Worm (Caenorhabditis elegans) whole organism, L2 larva: ENCODE measurements around the gene R02F11.2.
"Not testable (repeated sequence)": the region's sequence is repeated elsewhere in the genome, so short reads cannot be mapped to it uniquely, and the experiment has no call there.

Experiments
- R02D3.7 ChIP-seq: fragments of 150-350 bp; optimal IDR thresholded peaks from 2 replicates; lab custom pipeline; 2014; ENCODE audit warnings: missing biosample characterization, missing genetic modification characterization
- Y55F3AM.14 ChIP-seq: fragments of 200-800 bp; sonication (Bioruptor generic); optimal IDR thresholded peaks from 2 replicates; lab custom pipeline; 2018; ENCODE audit warnings: mild to moderate bottlenecking, missing genetic modification characterization, missing compliant biosample characterization
- ZK546.5 ChIP-seq: sonication (generic microtip); optimal IDR thresholded peaks from 2 replicates; lab custom pipeline; 2017; ENCODE audit warnings: missing biosample characterization, missing genetic modification characterization
- ama-1 ChIP-seq: fragments of 150-350 bp; optimal IDR thresholded peaks from 2 replicates; lab custom pipeline; 2018; ENCODE audit warnings: inconsistent platforms
- blmp-1 ChIP-seq: sonication (generic microtip); optimal IDR thresholded peaks from 2 replicates; lab custom pipeline; 2017; ENCODE audit warnings: missing genetic modification characterization, mild to moderate bottlenecking, missing compliant biosample characterization, antibody characterized with exemption, moderate library complexity; ENCODE audit not compliant: insufficient read depth
- ceh-82 ChIP-seq: fragments of 150-350 bp; optimal IDR thresholded peaks from 2 replicates; lab custom pipeline; 2014; ENCODE audit warnings: missing biosample characterization, missing genetic modification characterization
- crh-2 ChIP-seq: sonication (generic microtip); optimal IDR thresholded peaks from 2 replicates; lab custom pipeline; 2017; ENCODE audit warnings: missing biosample characterization, missing genetic modification characterization
- dmd-4 ChIP-seq: sonication (generic microtip); optimal IDR thresholded peaks from 2 replicates; lab custom pipeline; 2017; ENCODE audit warnings: missing biosample characterization, missing genetic modification characterization
- egl-27 ChIP-seq: sonication (generic microtip); optimal IDR thresholded peaks from 3 replicates; lab custom pipeline; 2017; ENCODE audit warnings: missing biosample characterization, missing genetic modification reagents, missing genetic modification characterization
- elt-1 ChIP-seq: fragments of 150-350 bp; optimal IDR thresholded peaks from 2 replicates; lab custom pipeline; 2014; ENCODE audit warnings: missing biosample characterization, missing genetic modification characterization
- elt-3 ChIP-seq: sonication (generic microtip); optimal IDR thresholded peaks from 2 replicates; lab custom pipeline; 2017; ENCODE audit warnings: missing biosample characterization, missing genetic modification characterization
- fos-1 ChIP-seq: fragments of 150-350 bp; optimal IDR thresholded peaks from 2 replicates; lab custom pipeline; 2014; ENCODE audit warnings: missing biosample characterization, missing genetic modification characterization
- gmeb-1 ChIP-seq: fragments of 150-350 bp; optimal IDR thresholded peaks from 2 replicates; lab custom pipeline; 2014; ENCODE audit warnings: missing biosample characterization, missing genetic modification characterization
- lin-11 ChIP-seq: fragments of 150-350 bp; sonication (generic microtip); optimal IDR thresholded peaks from 2 replicates; lab custom pipeline; 2014; ENCODE audit warnings: missing biosample characterization, missing genetic modification characterization, inconsistent platforms, mixed read lengths
- lin-13 ChIP-seq: fragments of 150-350 bp; optimal IDR thresholded peaks from 2 replicates; lab custom pipeline; 2014; ENCODE audit warnings: missing biosample characterization, missing genetic modification reagents, missing genetic modification characterization
- lin-39 ChIP-seq: fragments of 150-350 bp; optimal IDR thresholded peaks from 2 replicates; lab custom pipeline; 2014; ENCODE audit warnings: missing biosample characterization, missing genetic modification reagents, missing genetic modification characterization
- lsy-2 ChIP-seq, 2 experiments: fragments of 150-350 bp in 1 of 2; sonication (generic microtip) in 1 of 2; optimal IDR thresholded peaks; 2 replicates each; lab custom pipeline; 2014 to 2017; ENCODE audit warnings: missing biosample characterization in 2 of 2, missing genetic modification characterization in 2 of 2
- mdl-1 ChIP-seq, 2 experiments: fragments of 150-350 bp in 1 of 2; sonication (generic microtip) in 1 of 2; optimal IDR thresholded peaks; 2 replicates each; lab custom pipeline; 2017; ENCODE audit warnings: missing biosample characterization in 2 of 2, missing genetic modification characterization in 2 of 2
- nhr-10 ChIP-seq: sonication (generic microtip); optimal IDR thresholded peaks from 2 replicates; lab custom pipeline; 2017; ENCODE audit warnings: missing biosample characterization, missing genetic modification characterization
- nhr-11 ChIP-seq: fragments of 150-350 bp; optimal IDR thresholded peaks from 2 replicates; lab custom pipeline; 2014; ENCODE audit warnings: missing biosample characterization, missing genetic modification characterization
- nhr-129 ChIP-seq: fragments of 150-350 bp; optimal IDR thresholded peaks from 2 replicates; lab custom pipeline; 2014; ENCODE audit warnings: missing biosample characterization, missing genetic modification characterization
- nhr-23 ChIP-seq: fragments of 150-350 bp; optimal IDR thresholded peaks from 2 replicates; lab custom pipeline; 2014; ENCODE audit warnings: missing biosample characterization, missing genetic modification reagents, missing genetic modification characterization
- nhr-237 ChIP-seq: fragments of 150-350 bp; optimal IDR thresholded peaks from 2 replicates; lab custom pipeline; 2014; ENCODE audit warnings: missing biosample characterization, missing genetic modification characterization
- nhr-6 ChIP-seq: fragments of 150-350 bp; optimal IDR thresholded peaks from 2 replicates; lab custom pipeline; 2014; ENCODE audit warnings: missing biosample characterization, missing genetic modification characterization
- peb-1 ChIP-seq: fragments of 150-350 bp; optimal IDR thresholded peaks from 2 replicates; lab custom pipeline; 2014; ENCODE audit warnings: missing biosample characterization, missing genetic modification characterization
- sem-4 ChIP-seq: fragments of 150-350 bp; optimal IDR thresholded peaks from 2 replicates; lab custom pipeline; 2014; ENCODE audit warnings: missing biosample characterization, missing genetic modification reagents, missing genetic modification characterization
- skn-1 ChIP-seq: sonication (generic microtip); optimal IDR thresholded peaks from 2 replicates; lab custom pipeline; 2017; ENCODE audit warnings: missing biosample characterization, missing genetic modification characterization
- sma-9 ChIP-seq, 2 experiments: fragments of 150-350 bp in 1 of 2; sonication (generic microtip) in 1 of 2; optimal IDR thresholded peaks; 2 replicates each; lab custom pipeline; 2014 to 2016; ENCODE audit warnings: missing genetic modification characterization in 2 of 2, mild to moderate bottlenecking in 1 of 2, missing biosample characterization in 1 of 2, missing compliant biosample characterization in 1 of 2, missing genetic modification reagents in 1 of 2, moderate library complexity in 1 of 2
- snpc-4 ChIP-seq: fragments of 150-350 bp; optimal IDR thresholded peaks from 2 replicates; lab custom pipeline; 2014; ENCODE audit warnings: missing biosample characterization, missing genetic modification characterization
- unc-55 ChIP-seq: fragments of 150-350 bp; sonication (generic microtip); optimal IDR thresholded peaks from 3 replicates; lab custom pipeline; 2014; ENCODE audit warnings: missing biosample characterization, missing genetic modification reagents, missing genetic modification characterization
- unc-62 ChIP-seq: fragments of 150-350 bp; optimal IDR thresholded peaks from 2 replicates; lab custom pipeline; 2014; ENCODE audit warnings: missing biosample characterization, missing genetic modification reagents, missing genetic modification characterization
- zag-1 ChIP-seq: fragments of 150-350 bp; optimal IDR thresholded peaks from 2 replicates; lab custom pipeline; 2014; ENCODE audit warnings: missing biosample characterization, missing genetic modification characterization
- ztf-1 ChIP-seq: fragments of 200-800 bp; sonication (Bioruptor generic); conservative IDR thresholded peaks from 2 replicates; pipeline ENCODE4 v1.3.6; 2022; ENCODE audit warnings: missing genetic modification characterization, missing compliant biosample characterization
- ztf-11 ChIP-seq: sonication (generic microtip); optimal IDR thresholded peaks from 2 replicates; lab custom pipeline; 2017; ENCODE audit warnings: missing biosample characterization, missing genetic modification characterization
- ztf-4 ChIP-seq: fragments of 150-350 bp; optimal IDR thresholded peaks from 2 replicates; lab custom pipeline; 2014; ENCODE audit warnings: missing biosample characterization, missing genetic modification characterization

Gene R02F11.2

DNA sequence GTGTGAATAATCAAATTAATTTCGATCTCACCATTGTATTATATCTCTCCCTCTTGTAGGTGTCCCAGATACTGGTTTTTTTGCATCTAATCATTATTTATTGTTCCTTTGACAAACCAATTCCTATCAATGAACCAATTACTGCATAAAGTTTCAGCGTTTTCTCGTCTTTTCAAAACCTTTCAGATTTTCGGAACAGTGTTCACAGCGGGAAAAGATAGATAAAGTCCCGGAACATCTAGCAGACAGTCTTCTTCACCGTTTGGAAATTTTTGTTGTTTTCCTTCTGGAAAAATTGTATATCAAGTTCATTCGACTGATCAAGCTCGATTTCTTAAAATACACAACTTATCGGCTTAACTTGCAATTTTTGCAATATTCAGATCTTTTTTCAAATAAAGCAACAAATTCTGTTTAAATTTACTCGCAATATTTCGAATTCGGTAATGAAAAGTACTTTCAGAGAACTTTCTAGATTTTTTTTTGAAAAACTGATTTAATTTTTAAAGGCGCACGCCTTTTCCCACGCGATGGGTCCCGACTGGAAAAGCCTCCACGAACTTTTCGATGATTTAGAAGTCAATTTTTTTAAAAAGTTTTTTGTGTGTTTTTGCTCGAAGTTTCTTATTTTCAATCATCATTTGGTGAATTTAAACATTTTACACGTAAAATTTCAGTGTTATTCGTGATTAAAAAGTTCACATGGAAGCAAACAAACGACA lies 38.9 kb upstream of the R02F11.2 start, which contains the start of gene pgl-3:
pgl-3 (plus strand) TSS at position 672 of the 722 bp plus-strand sequence.
- no peak for TF ChIP-seq lin-39 (tag; lab: Kevin White, UChicago)

- TF ChIP-seq snpc-4 (tag; lab: Kevin White, UChicago) = no peak
- TF ChIP-seq, all 48 proteins: peak for 0
Observed at ce11 chrV:4758019-4758418, 36.4 kb upstream of the R02F11.2 start.

ce11 chrV:4758540-4758939 lies 35.9 kb upstream of the R02F11.2 start:
- TF ChIP-seq lin-39 (tag; lab: Kevin White, UChicago) (no peak), nhr-10 (tag; lab: Kevin White, UChicago) (no peak), crh-2 (no peak), elt-1 (tag; lab: Kevin White, UChicago) (no peak), ztf-4 (tag; lab: Kevin White, UChicago) (no peak), sem-4 (tag; lab: Kevin White, UChicago) (no peak), lin-11 (tag; lab: Kevin White, UChicago) (no peak), nhr-237 (no peak), mdl-1 (tag; optimal IDR thresholded peaks at IDR 0.05; lab: Kevin White, UChicago) (no peak), ZK546.5 (tag; lab: Kevin White, UChicago) (no peak), lsy-2 (tag; optimal IDR thresholded peaks at IDR 0.05; lab: Kevin White, UChicago) (no peak), ceh-82 (no peak), nhr-6 (tag; lab: Kevin White, UChicago) (no peak), nhr-23 (no peak), nhr-129 (no peak), unc-62 (GFP tag; lab: Kevin White, UChicago) (no peak), gmeb-1 (tag; lab: Kevin White, UChicago) (no peak), elt-3 (tag; lab: Kevin White, UChicago) (no peak), skn-1 (tag; lab: Kevin White, UChicago) (no peak), unc-55 (no peak)

- not testable (repeated sequence) for TF ChIP-seq nhr-129; ztf-4 (tag; lab: Kevin White, UChicago); Y55F3AM.14 (GFP tag; lab: Kevin White, UChicago)
Observed at ce11 chrV:4760674-4761073, 33.7 kb upstream of the R02F11.2 start, which contains the start of gene bgnt-1.4. Gene bgnt-1.4 (plus strand): TSS chrV:4760974.

DNA sequence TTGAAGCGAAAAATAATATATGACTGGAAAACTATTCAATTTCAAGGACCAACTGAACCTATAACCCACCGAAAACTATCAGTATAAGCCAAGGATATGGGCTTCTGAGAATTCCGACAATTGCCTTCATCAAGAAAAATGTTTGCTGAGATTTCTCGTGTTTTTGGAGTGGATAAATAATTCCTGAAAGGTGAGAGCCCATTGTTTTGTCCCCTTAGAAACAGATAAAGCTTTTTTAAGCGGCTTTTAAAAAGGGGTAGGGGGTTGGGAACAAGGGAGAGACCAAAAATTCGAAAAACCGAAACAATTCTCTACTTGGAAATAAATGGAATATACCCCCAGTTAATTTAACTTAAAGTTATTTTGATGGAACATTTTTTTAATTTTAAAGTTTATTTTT lies 27.9 kb upstream of the R02F11.2 start, which contains the start of gene C18G1.8:
C18G1.8 (minus strand) TSS at position 101 of the 400 bp plus-strand sequence.
- no peak for TF ChIP-seq ZK546.5 (tag; lab: Kevin White, UChicago)
- TF ChIP-seq blmp-1 (tag; lab: Kevin White, UChicago) = no peak
- TF ChIP-seq sem-4 (tag; lab: Kevin White, UChicago) = no peak
- no peak for TF ChIP-seq zag-1
- TF ChIP-seq mdl-1 (tag; optimal IDR thresholded peaks at IDR 0.05; lab: Kevin White, UChicago) = no peak
- TF ChIP-seq nhr-11 (tag; lab: Kevin White, UChicago) = no peak
- no peak for TF ChIP-seq egl-27
- TF ChIP-seq elt-3 (tag; lab: Kevin White, UChicago) = no peak
- TF ChIP-seq R02D3.7 = no peak
- TF ChIP-seq nhr-6 (tag; lab: Kevin White, UChicago) = no peak
- TF ChIP-seq nhr-23 = no peak

DNA sequence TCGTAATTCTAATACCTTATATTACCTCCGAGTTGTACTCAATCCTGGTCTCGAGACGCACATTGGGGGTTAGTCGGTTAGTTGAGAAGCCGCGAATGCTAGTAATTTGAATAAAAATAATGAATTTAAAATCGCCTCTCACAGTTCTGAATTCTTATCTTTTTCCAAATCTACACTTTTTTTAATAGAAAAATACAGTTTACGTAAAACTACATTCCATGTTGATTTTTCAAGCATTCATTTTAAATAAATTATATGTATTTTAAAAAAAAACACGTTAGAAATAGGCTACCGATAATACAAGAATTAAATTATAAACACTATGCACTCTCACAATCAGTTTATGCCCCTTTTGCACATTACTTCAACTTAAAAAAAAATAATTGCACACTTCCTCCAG lies 24.8 kb upstream of the R02F11.2 start, which contains the start of gene C18G1.9:
C18G1.9 (minus strand) TSS at position 101 of the 400 bp plus-strand sequence.
- TF ChIP-seq lin-11 (tag; lab: Kevin White, UChicago) (no peak), dmd-4 (tag; lab: Kevin White, UChicago) (no peak), ztf-1 (GFP tag; lab: Robert Waterston, UW) (no peak), nhr-237 (no peak), fos-1 (no peak), nhr-23 (no peak), ZK546.5 (tag; lab: Kevin White, UChicago) (no peak), ztf-11 (tag; lab: Kevin White, UChicago) (no peak), elt-3 (tag; lab: Kevin White, UChicago) (no peak), nhr-6 (tag; lab: Kevin White, UChicago) (no peak), nhr-11 (tag; lab: Kevin White, UChicago) (no peak), lsy-2 (tag; optimal IDR thresholded peaks at IDR 0.05; lab: Kevin White, UChicago) (no peak), nhr-129 (no peak), peb-1 (tag; lab: Kevin White, UChicago) (no peak), lin-39 (tag; lab: Kevin White, UChicago) (no peak), lin-13 (GFP tag; lab: Kevin White, UChicago) (no peak), sem-4 (tag; lab: Kevin White, UChicago) (no peak), ama-1 (lab: Kevin White, UChicago) (no peak), sma-9 (GFP tag; optimal IDR thresholded peaks at IDR 0.05; lab: Kevin White, UChicago) (no peak), sma-9 (tag; optimal IDR thresholded peaks at IDR 0.05; lab: Kevin White, UChicago) (no peak), ztf-4 (tag; lab: Kevin White, UChicago) (no peak)
- TF ChIP-seq, all 48 proteins: peak for 0
